Fruit fly (Drosophila melanogaster) whole organism, pupa: Measurements from ENCODE around the gene mRpL27.

Experiments used
- CG10348 ChIP-seq: fragments of 200-800 bp; sonication (Bioruptor generic); IDR thresholded peaks from 2 replicates; pipeline ENCODE4 v1.3.6; 2022; ENCODE audit warnings: missing biosample characterization, missing genetic modification characterization
- CG12605 ChIP-seq: fragments of 200-800 bp; sonication (Bioruptor generic); IDR thresholded peaks from 2 replicates; pipeline ENCODE4 v1.3.6; 2022; ENCODE audit warnings: missing biosample characterization, missing genetic modification characterization
- CG13204 ChIP-seq: fragments of 200-800 bp; sonication (Bioruptor generic); optimal IDR thresholded peaks from 2 replicates; lab custom pipeline; 2018; ENCODE audit warnings: missing biosample characterization, mild to moderate bottlenecking, missing genetic modification characterization, moderate library complexity
- CG14655 ChIP-seq: fragments of 200-800 bp; sonication (Bioruptor generic); optimal IDR thresholded peaks from 3 replicates; lab custom pipeline; 2017; ENCODE audit warnings: mild to moderate bottlenecking, missing biosample characterization, missing genetic modification reagents, missing genetic modification characterization
- CG15710 ChIP-seq: fragments of 200-800 bp; sonication (Bioruptor generic); optimal IDR thresholded peaks from 2 replicates; lab custom pipeline; 2018; ENCODE audit warnings: missing biosample characterization, mild to moderate bottlenecking, missing genetic modification characterization, moderate library complexity
- CG17806 ChIP-seq: fragments of 200-800 bp; sonication (Bioruptor generic); optimal IDR thresholded peaks from 2 replicates; lab custom pipeline; 2018; ENCODE audit warnings: missing biosample characterization, mild to moderate bottlenecking, missing genetic modification characterization, moderate library complexity
- CG32121 ChIP-seq: fragments of 200-800 bp; sonication (Bioruptor generic); IDR thresholded peaks from 2 replicates; pipeline ENCODE4 v1.3.6; 2022; ENCODE audit warnings: missing biosample characterization, missing genetic modification characterization
- CG34367 ChIP-seq: fragments of 200-800 bp; sonication (Bioruptor generic); optimal IDR thresholded peaks from 2 replicates; lab custom pipeline; 2018; ENCODE audit warnings: missing biosample characterization, mild to moderate bottlenecking, missing genetic modification characterization
- CG4496 ChIP-seq: fragments of 200-800 bp; sonication (Bioruptor generic); IDR thresholded peaks from 3 replicates; pipeline ENCODE4 v1.3.6; 2022; ENCODE audit warnings: missing biosample characterization, missing genetic modification characterization
- CG8159 ChIP-seq: fragments of 200-800 bp; sonication (Bioruptor generic); optimal IDR thresholded peaks from 3 replicates; lab custom pipeline; 2018; ENCODE audit warnings: missing biosample characterization, mild to moderate bottlenecking, missing genetic modification characterization, moderate library complexity
- CG8301 ChIP-seq: fragments of 200-800 bp; sonication (Bioruptor generic); optimal IDR thresholded peaks from 2 replicates; lab custom pipeline; 2018; ENCODE audit warnings: missing biosample characterization, mild to moderate bottlenecking, missing genetic modification characterization
- CG9948 ChIP-seq: fragments of 200-800 bp; sonication (Bioruptor generic); optimal IDR thresholded peaks from 2 replicates; lab custom pipeline; 2018; ENCODE audit warnings: missing biosample characterization, mild to moderate bottlenecking, missing genetic modification characterization, moderate library complexity
- D1 ChIP-seq: fragments of 200-800 bp; sonication (Bioruptor generic); optimal IDR thresholded peaks from 2 replicates; lab custom pipeline; 2018; ENCODE audit warnings: missing biosample characterization, mild to moderate bottlenecking, missing genetic modification characterization, moderate library complexity
- EcR ChIP-seq: fragments of 200-800 bp; sonication (Bioruptor generic); optimal IDR thresholded peaks from 3 replicates; lab custom pipeline; 2019; ENCODE audit warnings: missing biosample characterization, missing genetic modification characterization, mild to moderate bottlenecking, moderate library complexity, missing genetic modification reagents
- Ets98B ChIP-seq: fragments of 200-800 bp; sonication (Bioruptor generic); IDR thresholded peaks from 2 replicates; pipeline ENCODE4 v1.3.6; 2022; ENCODE audit warnings: missing biosample characterization, missing genetic modification characterization
- Pif1A ChIP-seq: fragments of 200-800 bp; sonication (Bioruptor generic); optimal IDR thresholded peaks from 3 replicates; lab custom pipeline; 2016; ENCODE audit warnings: missing biosample characterization, missing genetic modification characterization
- Pif1B ChIP-seq: fragments of 200-800 bp; sonication (Bioruptor generic); optimal IDR thresholded peaks from 3 replicates; lab custom pipeline; 2016; ENCODE audit warnings: missing biosample characterization, missing genetic modification characterization
- Snoo ChIP-seq: fragments of 200-800 bp; sonication (Bioruptor generic); optimal IDR thresholded peaks from 3 replicates; lab custom pipeline; 2017; ENCODE audit warnings: missing biosample characterization, mild to moderate bottlenecking, missing genetic modification characterization, inconsistent platforms
- fd96Ca ChIP-seq: fragments of 200-800 bp; sonication (Bioruptor generic); IDR thresholded peaks from 3 replicates; pipeline ENCODE4 v1.3.6; 2022; ENCODE audit warnings: missing biosample characterization, missing genetic modification characterization
- gl ChIP-seq: fragments of 200-800 bp; sonication (Bioruptor generic); optimal IDR thresholded peaks from 2 replicates; lab custom pipeline; 2018; ENCODE audit warnings: missing biosample characterization, mild to moderate bottlenecking, missing genetic modification characterization
- rn ChIP-seq: fragments of 200-800 bp; sonication (Bioruptor generic); IDR thresholded peaks from 2 replicates; pipeline ENCODE4 v1.3.6; 2022; ENCODE audit warnings: missing biosample characterization, missing genetic modification characterization

Gene mRpL27

DNA sequence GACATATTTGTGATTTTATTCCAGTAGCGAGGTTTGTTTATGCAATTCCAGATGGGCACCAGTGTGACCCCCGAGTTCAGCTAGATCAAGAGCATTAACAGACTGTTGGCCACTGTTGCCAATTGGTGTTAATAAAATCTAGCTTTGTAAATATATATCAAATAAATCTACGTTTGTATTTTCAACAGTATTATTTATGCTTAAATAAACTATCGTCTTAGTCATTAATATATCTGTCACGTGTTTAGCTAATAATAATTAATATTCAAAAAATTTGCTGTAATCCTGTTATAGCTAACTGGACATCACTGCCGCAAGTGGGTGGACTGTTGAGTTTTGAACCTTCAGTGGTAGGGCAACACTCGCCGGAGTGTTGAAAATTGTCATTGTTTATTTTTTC is at the start of gene mRpL27, which contains the start of gene CG15435:
TSS of gene mRpL27 (minus strand) at position 96 of the 400 bp plus-strand sequence.
TSS of gene CG15435 (plus strand) at position 187 of the 400 bp plus-strand sequence.
- TF ChIP-seq CG15710 (peak; percentile 8), CG13204 (no peak), EcR (GFP tag; lab: Kevin White, UChicago) (peak; percentile 22)

DNA sequence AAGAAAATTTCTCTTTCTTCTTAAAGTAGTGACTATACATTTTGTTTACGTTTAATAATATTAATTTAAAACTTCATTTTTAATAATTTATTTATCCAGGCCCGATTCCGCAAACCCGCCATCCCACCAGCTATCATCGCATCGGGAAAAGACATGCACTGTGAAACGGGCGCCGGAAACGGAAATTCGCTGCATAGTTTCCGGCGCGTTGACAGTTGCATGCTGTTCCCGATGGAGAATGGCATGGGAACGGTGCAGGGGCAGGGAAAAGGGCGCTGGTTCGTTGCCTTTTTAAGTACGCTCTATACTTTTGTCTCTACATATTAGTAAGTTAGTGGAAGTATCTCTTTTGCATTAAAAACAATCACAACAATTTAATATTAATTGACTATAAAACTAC is 18.5 kb upstream of the mRpL27 start:
- TF ChIP-seq CG4496 (GFP tag; lab: Robert Waterston, UW), result peak; percentile 32; the same call in 1 of the 3 replicates
- no peak for TF ChIP-seq Ets98B (GFP tag; lab: Robert Waterston, UW)

DNA sequence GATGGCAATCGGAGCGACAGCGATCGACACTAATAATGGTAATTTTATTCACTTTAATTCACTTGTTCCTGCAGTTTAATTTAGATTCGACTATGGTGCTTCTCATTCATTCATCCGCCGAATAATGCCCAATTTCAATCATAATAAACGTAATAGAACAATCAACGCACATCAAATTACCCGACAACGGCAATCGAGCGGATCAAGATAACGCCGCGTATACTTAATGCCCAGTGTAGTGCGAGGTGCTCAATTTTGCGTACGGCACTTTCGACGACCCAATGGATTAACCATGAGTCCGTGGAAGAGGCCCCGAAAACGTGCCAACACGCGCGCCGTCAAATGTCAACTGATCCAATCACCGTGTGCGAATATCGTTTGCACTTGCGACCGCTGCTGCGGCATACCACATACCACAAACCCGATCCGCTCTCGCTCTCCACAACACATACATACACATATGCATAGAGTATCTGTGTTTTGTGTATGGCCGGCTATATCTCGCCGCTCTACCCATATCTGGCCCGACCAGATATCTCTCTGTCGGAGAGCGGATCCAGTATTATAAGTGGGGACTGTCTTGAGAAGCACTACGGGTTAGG is 17.3 kb upstream of the mRpL27 start, which contains the start of gene ine:
TSS of gene ine (minus strand) at position 351 of the 602 bp plus-strand sequence.
- TF ChIP-seq Pif1A (GFP tag; lab: Kevin White, UChicago) (no peak), CG4496 (GFP tag; lab: Robert Waterston, UW) (peak; percentile 64; the same call in 2 of the 3 replicates), CG8301 (tag; lab: Kevin White, UChicago) (no peak), rn (GFP tag; lab: Robert Waterston, UW) (no peak), CG32121 (GFP tag; lab: Robert Waterston, UW) (peak; percentile 42; the same call in 1 of the 2 replicates), CG34367 (tag; lab: Kevin White, UChicago) (no peak), Snoo (tag; lab: Kevin White, UChicago) (no peak), CG10348 (GFP tag; lab: Robert Waterston, UW) (no peak), Pif1B (GFP tag; lab: Kevin White, UChicago) (no peak), Ets98B (GFP tag; lab: Robert Waterston, UW) (peak; percentile 67; the same call in 1 of the 2 replicates), CG12605 (peak; percentile 29; the same call in 1 of the 2 replicates), CG14655 (no peak), fd96Ca (GFP tag; lab: Robert Waterston, UW) (peak; percentile 58; the same call in 2 of the 3 replicates)
- TF ChIP-seq, all 21 proteins: peak for 5

DNA sequence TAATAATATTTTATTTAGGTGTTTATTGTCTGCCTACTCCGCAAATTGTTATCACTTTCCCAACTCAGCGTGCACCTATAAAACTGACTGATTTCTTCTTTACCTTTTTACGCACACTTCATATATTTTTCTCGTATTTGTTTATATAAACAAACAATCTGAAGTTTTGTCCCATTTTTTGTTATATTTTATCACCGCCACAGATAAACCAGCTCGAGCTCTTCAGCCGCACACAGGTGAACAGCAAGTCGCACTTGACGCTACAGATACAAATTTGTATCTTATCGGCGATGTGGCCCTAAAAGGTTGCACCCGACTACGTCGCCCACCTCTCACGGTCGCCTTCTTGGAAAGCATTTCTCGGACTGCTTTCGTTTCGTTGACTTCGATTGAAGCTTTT is 16.0 kb upstream of the mRpL27 start:
- TF ChIP-seq Snoo (tag; lab: Kevin White, UChicago) (no peak), CG32121 (GFP tag; lab: Robert Waterston, UW) (no peak), gl (tag; lab: Kevin White, UChicago) (no peak), CG17806 (tag; lab: Kevin White, UChicago) (no peak), CG10348 (GFP tag; lab: Robert Waterston, UW) (no peak)

DNA sequence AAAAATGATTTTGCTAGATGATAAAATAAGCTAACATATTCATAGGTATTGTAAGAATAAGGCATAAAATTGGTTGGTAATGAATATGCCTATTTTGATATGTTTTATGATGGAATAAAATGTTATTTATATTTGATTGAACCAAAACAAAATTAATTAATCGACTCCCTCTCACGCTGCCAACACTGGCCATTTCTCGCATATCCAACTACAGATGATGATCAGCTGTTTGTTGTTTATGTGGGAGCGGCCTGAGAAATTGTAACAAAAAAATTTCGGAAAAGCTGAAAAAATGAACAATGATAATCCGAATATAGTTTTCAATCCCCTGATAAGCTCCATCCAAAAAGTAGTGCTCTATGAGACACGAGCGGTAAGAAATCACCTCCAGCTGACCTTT is 5.5 kb upstream of the mRpL27 start, which contains the start of gene FIG4:
TSS of gene FIG4 (plus strand) at position 229 of the 400 bp plus-strand sequence.
- TF ChIP-seq Pif1B (GFP tag; lab: Kevin White, UChicago) (no peak), rn (GFP tag; lab: Robert Waterston, UW) (no peak), CG14655 (no peak), CG34367 (tag; lab: Kevin White, UChicago) (no peak), CG8301 (tag; lab: Kevin White, UChicago) (no peak), EcR (GFP tag; lab: Kevin White, UChicago) (no peak), CG9948 (tag; lab: Kevin White, UChicago) (no peak), Pif1A (GFP tag; lab: Kevin White, UChicago) (no peak), Ets98B (GFP tag; lab: Robert Waterston, UW) (no peak), CG15710 (no peak), CG10348 (GFP tag; lab: Robert Waterston, UW) (no peak), CG17806 (tag; lab: Kevin White, UChicago) (no peak), gl (tag; lab: Kevin White, UChicago) (no peak), CG8159 (tag; lab: Kevin White, UChicago) (no peak), D1 (tag; lab: Kevin White, UChicago) (no peak)

DNA sequence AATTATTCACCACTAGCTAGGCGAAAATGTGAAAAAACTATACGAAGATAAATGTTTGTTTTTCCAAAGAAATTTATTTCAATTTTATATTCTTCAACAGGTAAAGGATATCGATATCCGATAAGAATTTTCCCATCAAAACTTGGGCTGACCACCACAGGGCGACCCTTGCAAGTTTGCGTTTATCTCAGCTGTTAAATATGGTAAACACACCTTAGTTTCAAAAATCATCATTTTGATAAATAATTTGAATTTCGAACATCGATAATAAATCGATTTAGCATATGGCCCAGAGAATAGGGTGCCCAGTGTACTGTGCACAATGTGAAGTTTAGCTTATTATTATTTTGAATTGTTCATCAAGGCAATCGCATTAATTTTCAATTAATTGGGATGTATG is 3.9 kb upstream of the mRpL27 start, which contains the start of the genes CG15443 and Paris:
TSS of gene CG15443 (minus strand) at position 125 of the 400 bp plus-strand sequence.
TSS of gene Paris (plus strand) at position 289 of the 400 bp plus-strand sequence.
- no peak for TF ChIP-seq Snoo (tag; lab: Kevin White, UChicago)
- TF ChIP-seq CG12605, result 0 out of 2 replicates have a peak, but pooled peaks have one; percentile 39
- no peak for TF ChIP-seq rn (GFP tag; lab: Robert Waterston, UW)
